Fruit fly (Drosophila melanogaster) whole organism, prepupa: ENCODE results near the gene CG43131.
A peak's percentile ranks its signal among the peaks of the same experiment; 100 is the strongest.

ENCODE experiments used
- Blimp-1 ChIP-seq: fragments of 200-800 bp; sonication (Bioruptor generic); optimal IDR thresholded peaks from 3 replicates; lab custom pipeline; 2017; ENCODE audit warnings: missing biosample characterization, missing genetic modification characterization, mild to moderate bottlenecking, moderate library complexity, missing genetic modification reagents
- CG10669 ChIP-seq: fragments of 200-800 bp; sonication (Bioruptor generic); optimal IDR thresholded peaks from 3 replicates; lab custom pipeline; 2018; ENCODE audit warnings: missing biosample characterization, mild to moderate bottlenecking, missing genetic modification characterization, moderate library complexity
- CG11762 ChIP-seq: fragments of 200-800 bp; sonication (Bioruptor generic); optimal IDR thresholded peaks from 3 replicates; lab custom pipeline; 2016; ENCODE audit warnings: missing biosample characterization, missing genetic modification characterization; ENCODE audit not compliant: insufficient read depth
- CG1621 ChIP-seq: fragments of 200-800 bp; sonication (Bioruptor generic); optimal IDR thresholded peaks from 3 replicates; lab custom pipeline; 2018; ENCODE audit warnings: missing biosample characterization, mild to moderate bottlenecking, missing genetic modification characterization
- CG16779 ChIP-seq: fragments of 200-800 bp; sonication (Bioruptor generic); optimal IDR thresholded peaks from 3 replicates; lab custom pipeline; 2017; ENCODE audit warnings: missing biosample characterization, mild to moderate bottlenecking, missing genetic modification characterization
- CG31627 ChIP-seq: fragments of 200-800 bp; sonication (Bioruptor generic); optimal IDR thresholded peaks from 3 replicates; lab custom pipeline; 2016; ENCODE audit warnings: missing biosample characterization, missing genetic modification characterization
- CG32006 ChIP-seq: fragments of 200-800 bp; sonication (Bioruptor generic); optimal IDR thresholded peaks from 3 replicates; lab custom pipeline; 2017; ENCODE audit warnings: missing biosample characterization, mild to moderate bottlenecking, missing genetic modification characterization
- CG3919 ChIP-seq: fragments of 200-800 bp; sonication (Bioruptor generic); optimal IDR thresholded peaks from 3 replicates; lab custom pipeline; 2016; ENCODE audit warnings: missing biosample characterization, missing genetic modification characterization
- CG8119 ChIP-seq: fragments of 200-800 bp; sonication (Bioruptor generic); IDR thresholded peaks from 3 replicates; pipeline ENCODE4 v1.3.6; 2022; ENCODE audit warnings: missing biosample characterization, missing genetic modification characterization
- CG8319 ChIP-seq: fragments of 200-800 bp; sonication (Bioruptor generic); optimal IDR thresholded peaks from 3 replicates; lab custom pipeline; 2016; ENCODE audit warnings: missing biosample characterization, missing genetic modification characterization
- CG8632 ChIP-seq: fragments of 200-800 bp; sonication (Bioruptor generic); optimal IDR thresholded peaks from 3 replicates; lab custom pipeline; 2016; ENCODE audit warnings: missing biosample characterization, missing genetic modification characterization
- CG9139 ChIP-seq: fragments of 200-800 bp; sonication (Bioruptor generic); optimal IDR thresholded peaks from 3 replicates; lab custom pipeline; 2017; ENCODE audit warnings: missing biosample characterization, mild to moderate bottlenecking, missing genetic modification characterization
- Eip78C ChIP-seq: fragments of 200-800 bp; sonication (Bioruptor generic); peaks from one replicate; lab custom pipeline; 2016; ENCODE audit warnings: missing biosample characterization, missing genetic modification characterization
- Ets21C ChIP-seq: fragments of 200-800 bp; sonication (Bioruptor generic); optimal IDR thresholded peaks from 3 replicates; lab custom pipeline; 2016; ENCODE audit warnings: missing biosample characterization, missing genetic modification characterization
- Gug ChIP-seq: fragments of 200-800 bp; sonication (Bioruptor generic); IDR thresholded peaks from 2 replicates; pipeline ENCODE4 v1.3.6; 2022; ENCODE audit warnings: missing biosample characterization, missing genetic modification characterization
- Hr4 ChIP-seq: fragments of 200-800 bp; sonication (Bioruptor generic); optimal IDR thresholded peaks from 3 replicates; lab custom pipeline; 2016; ENCODE audit warnings: missing biosample characterization, missing genetic modification characterization
- Lpt ChIP-seq: fragments of 200-800 bp; sonication (Bioruptor generic); optimal IDR thresholded peaks from 3 replicates; lab custom pipeline; 2016; ENCODE audit warnings: missing biosample characterization, missing genetic modification characterization
- Met ChIP-seq: fragments of 200-800 bp; sonication (Bioruptor generic); optimal IDR thresholded peaks from 3 replicates; lab custom pipeline; 2016; ENCODE audit warnings: missing biosample characterization, missing genetic modification characterization
- Smox ChIP-seq: fragments of 200-800 bp; sonication (Bioruptor generic); optimal IDR thresholded peaks from 3 replicates; lab custom pipeline; 2016; ENCODE audit warnings: missing biosample characterization, missing genetic modification characterization
- Sox102F ChIP-seq: fragments of 200-800 bp; sonication (Bioruptor generic); optimal IDR thresholded peaks from 2 replicates; lab custom pipeline; 2016; ENCODE audit warnings: missing biosample characterization, mild to moderate bottlenecking, missing genetic modification characterization
- Sox14 ChIP-seq: fragments of 200-800 bp; sonication (Bioruptor generic); optimal IDR thresholded peaks from 3 replicates; lab custom pipeline; 2016; ENCODE audit warnings: missing biosample characterization, missing genetic modification characterization
- achi ChIP-seq: fragments of 200-800 bp; sonication (Bioruptor generic); optimal IDR thresholded peaks from 3 replicates; lab custom pipeline; 2016; ENCODE audit warnings: missing biosample characterization, missing genetic modification characterization
- dsx ChIP-seq: fragments of 200-800 bp; optimal IDR thresholded peaks from 3 replicates; lab custom pipeline; 2019; ENCODE audit warnings: missing biosample characterization, mild to moderate bottlenecking, missing genetic modification characterization, moderate library complexity; ENCODE audit not compliant: poor library complexity, severe bottlenecking
- eg ChIP-seq: fragments of 200-800 bp; sonication (Bioruptor generic); IDR thresholded peaks from 3 replicates; pipeline ENCODE4 v1.3.6; 2022; ENCODE audit warnings: missing biosample characterization, missing genetic modification characterization
- fkh ChIP-seq: fragments of 200-800 bp; sonication (Bioruptor generic); optimal IDR thresholded peaks from 3 replicates; lab custom pipeline; 2017; ENCODE audit warnings: missing biosample characterization, mild to moderate bottlenecking, missing genetic modification characterization, moderate library complexity
- lz ChIP-seq: fragments of 200-800 bp; sonication (Bioruptor generic); optimal IDR thresholded peaks from 3 replicates; lab custom pipeline; 2016; ENCODE audit warnings: missing biosample characterization, missing genetic modification characterization
- net ChIP-seq: fragments of 200-800 bp; sonication (Bioruptor generic); optimal IDR thresholded peaks from 3 replicates; lab custom pipeline; 2016; ENCODE audit warnings: missing biosample characterization, missing genetic modification characterization
- pdm3 ChIP-seq: fragments of 200-800 bp; sonication (Bioruptor generic); optimal IDR thresholded peaks from 3 replicates; lab custom pipeline; 2016; ENCODE audit warnings: missing biosample characterization, missing genetic modification characterization
- spab ChIP-seq: fragments of 200-800 bp; sonication (Bioruptor generic); optimal IDR thresholded peaks from 2 replicates; lab custom pipeline; 2017; ENCODE audit warnings: missing biosample characterization, mild to moderate bottlenecking, missing genetic modification characterization, missing genetic modification reagents
- ss ChIP-seq, 2 experiments: fragments of 200-800 bp; sonication (Bioruptor generic); optimal IDR thresholded peaks; 2 replicates in 1 of 2; 3 replicates in 1 of 2; lab custom pipeline; 2017 to 2018; ENCODE audit warnings: mild to moderate bottlenecking in 2 of 2, missing biosample characterization in 2 of 2, missing genetic modification characterization in 2 of 2, moderate library complexity in 1 of 2
- svp ChIP-seq: fragments of 200-800 bp; sonication (Bioruptor generic); peaks from one replicate; lab custom pipeline; 2016; ENCODE audit warnings: missing biosample characterization, missing genetic modification characterization
- topi ChIP-seq: fragments of 200-800 bp; sonication (Bioruptor generic); optimal IDR thresholded peaks from 3 replicates; lab custom pipeline; 2016; ENCODE audit warnings: missing biosample characterization, missing genetic modification characterization

The CG43131 gene

dm6 chr3R:5111887-5112286, 2.9 kb upstream of the CG43131 start (continued):
- TF ChIP-seq achi (GFP tag; lab: Kevin White, UChicago) = no peak
- TF ChIP-seq net = peak; percentile 28
- TF ChIP-seq Sox102F = peak; percentile 12
- no peak for TF ChIP-seq topi (GFP tag; lab: Kevin White, UChicago)
- TF ChIP-seq Blimp-1 (GFP tag; lab: Kevin White, UChicago) = no peak
- TF ChIP-seq CG10669 (GFP tag; lab: Kevin White, UChicago) = peak; percentile 41
- TF ChIP-seq eg = 0 out of 3 replicates have a peak, but pooled peaks have one; percentile 21
- TF ChIP-seq CG8632 (GFP tag; lab: Kevin White, UChicago) = no peak
- TF ChIP-seq Eip78C (GFP tag; lab: Kevin White, UChicago) = peak; percentile 64
- no peak for TF ChIP-seq Hr4 (GFP tag; lab: Kevin White, UChicago)
- TF ChIP-seq Smox (GFP tag; lab: Kevin White, UChicago) = no peak
- TF ChIP-seq CG8319 (GFP tag; lab: Kevin White, UChicago) = no peak
- no peak for TF ChIP-seq Gug (GFP tag; lab: Robert Waterston, UW)
- no peak for TF ChIP-seq CG8119 (GFP tag; lab: Robert Waterston, UW)
- TF ChIP-seq Lpt (GFP tag; lab: Kevin White, UChicago) = no peak
- no peak for TF ChIP-seq Ets21C
- TF ChIP-seq spab (GFP tag; lab: Kevin White, UChicago) = peak; percentile 35

- TF ChIP-seq CG11762 (GFP tag; lab: Kevin White, UChicago) (no peak), dsx (GFP tag; lab: Kevin White, UChicago) (peak; percentile 2), spab (GFP tag; lab: Kevin White, UChicago) (no peak), ss (GFP tag; optimal IDR thresholded peaks at IDR 0.05; lab: Kevin White, UChicago) (peak; percentile 11 to 16), lz (no peak), Sox14 (GFP tag; lab: Kevin White, UChicago) (no peak), CG8632 (GFP tag; lab: Kevin White, UChicago) (no peak), CG31627 (GFP tag; lab: Kevin White, UChicago) (no peak), fkh (GFP tag; lab: Kevin White, UChicago) (no peak), Sox102F (peak; percentile 18), CG9139 (GFP tag; lab: Kevin White, UChicago) (no peak), svp (peak; percentile 11), pdm3 (GFP tag; lab: Kevin White, UChicago) (no peak)
Measured at dm6 chr3R:5109558-5110211, 707 bp upstream of the CG43131 start.

- TF ChIP-seq CG32006 (GFP tag; lab: Kevin White, UChicago) (no peak), fkh (GFP tag; lab: Kevin White, UChicago) (peak; percentile 100)
Measured at dm6 chr3R:5108034-5108433, 944 bp downstream of the CG43131 start.

- peak; percentile 88 for TF ChIP-seq fkh (GFP tag; lab: Kevin White, UChicago)
- TF ChIP-seq Sox102F = no peak
- peak; percentile 12 for TF ChIP-seq Eip78C (GFP tag; lab: Kevin White, UChicago)
Measured at dm6 chr3R:5106917-5107316, 2.1 kb downstream of the CG43131 start.

- TF ChIP-seq ss (GFP tag; optimal IDR thresholded peaks at IDR 0.05; lab: Kevin White, UChicago) (peak in 1 of 2 experiments; percentile 77), CG9139 (GFP tag; lab: Kevin White, UChicago) (no peak)
Measured at dm6 chr3R:5105439-5105838, 3.5 kb downstream of the CG43131 start.

- TF ChIP-seq Met (GFP tag; lab: Kevin White, UChicago) (no peak), CG8319 (GFP tag; lab: Kevin White, UChicago) (no peak), CG1621 (tag; lab: Kevin White, UChicago) (no peak), CG3919 (GFP tag; lab: Kevin White, UChicago) (no peak), CG16779 (tag; lab: Kevin White, UChicago) (no peak), fkh (GFP tag; lab: Kevin White, UChicago) (peak; percentile 68)
Measured at dm6 chr3R:5104212-5104611, 4.8 kb downstream of the CG43131 start.
